Fruit fly (Drosophila melanogaster): ENCODE measurements around the gene NHP2.

NHP2 gene

dm6 chr3L:14757464-14758384, 44.2 kb downstream of the NHP2 start, which contains the start of gene CG42507 (continued):
- TF ChIP-seq CG9727 (GFP tag; optimal IDR thresholded peaks at IDR 0.05), result peak; percentile 47
- TF ChIP-seq Hand (GFP tag; optimal IDR thresholded peaks at IDR 0.05), result no peak
- no peak for TF ChIP-seq br (optimal IDR thresholded peaks at IDR 0.05)
- TF ChIP-seq pros (GFP tag; optimal IDR thresholded peaks at IDR 0.05), result peak; percentile 98
- TF ChIP-seq NK7.1 (GFP tag; optimal IDR thresholded peaks at IDR 0.05), result no peak
- peak; percentile 66 for TF ChIP-seq CG18599 (GFP tag; optimal IDR thresholded peaks at IDR 0.05)
- no peak for TF ChIP-seq knrl (GFP tag; IDR thresholded peaks at IDR 0.05; ENCODE audit: partially characterized antibody)
- TF ChIP-seq dm (GFP tag; optimal IDR thresholded peaks at IDR 0.05), result peak; percentile 33
- TF ChIP-seq Trl (optimal IDR thresholded peaks at IDR 0.05), result peak; percentile 95 to 98
- peak; percentile 59 for TF ChIP-seq Trl (GFP tag; optimal IDR thresholded peaks at IDR 0.05)
- peak; percentile 13 for TF ChIP-seq pnt (GFP tag; optimal IDR thresholded peaks at IDR 0.05)
- no peak for TF ChIP-seq CG14860 (GFP tag; IDR thresholded peaks at IDR 0.05; ENCODE audit: partially characterized antibody)
- TF ChIP-seq btn (GFP tag; optimal IDR thresholded peaks at IDR 0.05), result no peak
- TF ChIP-seq Opbp (GFP tag; IDR thresholded peaks at IDR 0.05; ENCODE audit: partially characterized antibody), result no peak
- TF ChIP-seq trem (tag; optimal IDR thresholded peaks at IDR 0.05), result peak; percentile 28
- peak; percentile 75 for TF ChIP-seq ftz-f1 (GFP tag; optimal IDR thresholded peaks at IDR 0.05)
- peak; percentile 44 for TF ChIP-seq CHES-1-like (GFP tag; optimal IDR thresholded peaks at IDR 0.05)
- no peak for TF ChIP-seq Ssrp (tag; optimal IDR thresholded peaks at IDR 0.05)
- peak; percentile 27; the same call in 1 of the 3 replicates for TF ChIP-seq zfh1 (GFP tag; IDR thresholded peaks at IDR 0.05)
- TF ChIP-seq Stat92E (GFP tag; optimal IDR thresholded peaks at IDR 0.05), result no peak
- no peak for TF ChIP-seq Usf (GFP tag; optimal IDR thresholded peaks at IDR 0.05)
- TF ChIP-seq amos (GFP tag; IDR thresholded peaks at IDR 0.05; ENCODE audit: partially characterized antibody), result no peak; the same call in 1 of the 2 replicates
- TF ChIP-seq CG7271 (tag; optimal IDR thresholded peaks at IDR 0.05), result peak; percentile 33
- TF ChIP-seq CG34224 (GFP tag; IDR thresholded peaks at IDR 0.05; ENCODE audit: partially characterized antibody), result peak; percentile 74
- TF ChIP-seq pfk (GFP tag; optimal IDR thresholded peaks at IDR 0.05), result peak; percentile 65
- TF ChIP-seq sna (GFP tag; IDR thresholded peaks at IDR 0.05; ENCODE audit: partially characterized antibody), result peak; percentile 24; the same call in 1 of the 2 replicates
- TF ChIP-seq pho (GFP tag; optimal IDR thresholded peaks at IDR 0.05), result peak; percentile 2
- peak; percentile 67 for TF ChIP-seq fd64A (GFP tag; optimal IDR thresholded peaks at IDR 0.05)
- no peak for TF ChIP-seq CG31388 (GFP tag; optimal IDR thresholded peaks at IDR 0.05)
- TF ChIP-seq CG6175 (GFP tag; IDR thresholded peaks at IDR 0.05), result 0 out of 3 replicates have a peak, but pooled peaks have one; percentile 18
- TF ChIP-seq bsh (GFP tag; optimal IDR thresholded peaks at IDR 0.05), result peak in 1 of 2 experiments; percentile 23
- TF ChIP-seq CG6854 (GFP tag; optimal IDR thresholded peaks at IDR 0.05), result no peak
- peak; percentile 24 for TF ChIP-seq ewg (GFP tag; optimal IDR thresholded peaks at IDR 0.05)
- no peak for TF ChIP-seq CG6791 (GFP tag; IDR thresholded peaks at IDR 0.05; ENCODE audit: partially characterized antibody)
- TF ChIP-seq Hey (tag; optimal IDR thresholded peaks at IDR 0.05), result peak; percentile 54
- TF ChIP-seq chinmo (GFP tag; IDR thresholded peaks at IDR 0.05; ENCODE audit: partially characterized antibody), result peak; percentile 68; the same call in 2 of the 4 replicates
- 0 out of 3 replicates have a peak, but pooled peaks have one; percentile 51 for TF ChIP-seq zen2 (GFP tag; IDR thresholded peaks at IDR 0.05; ENCODE audit: partially characterized antibody)
- TF ChIP-seq grn (GFP tag; optimal IDR thresholded peaks at IDR 0.05), result peak; percentile 56
- TF ChIP-seq Fer1 (GFP tag; optimal IDR thresholded peaks at IDR 0.05), result peak; percentile 39
- peak; percentile 38 for TF ChIP-seq Fer3 (tag; optimal IDR thresholded peaks at IDR 0.05)
- no peak for TF ChIP-seq CG1832 (GFP tag; optimal IDR thresholded peaks at IDR 0.05)
- TF ChIP-seq CG4730 (GFP tag; IDR thresholded peaks at IDR 0.05), result no peak
- TF ChIP-seq sima (GFP tag; optimal IDR thresholded peaks at IDR 0.05), result no peak
- peak; percentile 64 for TF ChIP-seq Rfx (GFP tag; IDR thresholded peaks at IDR 0.05)
- peak; percentile 35; the same call in 1 of the 2 replicates for TF ChIP-seq ttk (GFP tag; IDR thresholded peaks at IDR 0.05)
- peak; percentile 53 for TF ChIP-seq CG12219 (GFP tag; optimal IDR thresholded peaks at IDR 0.05)
- peak; percentile 87 for TF ChIP-seq CG10543 (GFP tag; optimal IDR thresholded peaks at IDR 0.05)

All from whole organism, embryonic.